Worm (Caenorhabditis elegans) whole organism, mixed stage, embryonic: Measurements from ENCODE around the gene mog-2.

ENCODE experiments used
- M03D4.4 ChIP-seq: sonication (generic microtip); optimal IDR thresholded peaks from 2 replicates; lab custom pipeline; 2017; ENCODE audit warnings: mild to moderate bottlenecking, missing genetic modification characterization, missing compliant biosample characterization
- ceh-39 ChIP-seq: fragments of 150-350 bp; optimal IDR thresholded peaks from 2 replicates; lab custom pipeline; 2014; ENCODE audit warnings: missing biosample characterization, missing genetic modification characterization
- elt-3 ChIP-seq: fragments of 150-350 bp; optimal IDR thresholded peaks from 2 replicates; lab custom pipeline; 2014; ENCODE audit warnings: missing biosample characterization, missing genetic modification characterization
- lin-13 ChIP-seq: fragments of 150-350 bp; optimal IDR thresholded peaks from 2 replicates; lab custom pipeline; 2014; ENCODE audit warnings: missing biosample characterization, missing genetic modification characterization
- lsy-2 ChIP-seq: fragments of 150-350 bp; optimal IDR thresholded peaks from 2 replicates; lab custom pipeline; 2014; ENCODE audit warnings: missing biosample characterization, missing genetic modification characterization
- mep-1 ChIP-seq: fragments of 150-350 bp; optimal IDR thresholded peaks from 2 replicates; lab custom pipeline; 2017; ENCODE audit warnings: missing biosample characterization, missing genetic modification reagents, missing genetic modification characterization, inconsistent platforms
- nhr-12 ChIP-seq: fragments of 150-350 bp; optimal IDR thresholded peaks from 2 replicates; lab custom pipeline; 2014; ENCODE audit warnings: missing biosample characterization, missing genetic modification characterization
- nhr-237 ChIP-seq: fragments of 150-350 bp; optimal IDR thresholded peaks from 2 replicates; lab custom pipeline; 2014; ENCODE audit warnings: missing biosample characterization, missing genetic modification characterization
- nhr-28 ChIP-seq: fragments of 150-350 bp; optimal IDR thresholded peaks from 2 replicates; lab custom pipeline; 2014; ENCODE audit warnings: missing biosample characterization, missing genetic modification characterization
- nhr-76 ChIP-seq: sonication (generic microtip); optimal IDR thresholded peaks from 2 replicates; lab custom pipeline; 2017; ENCODE audit warnings: missing biosample characterization, missing genetic modification characterization
- pha-4 ChIP-seq: fragments of 150-350 bp; optimal IDR thresholded peaks from 2 replicates; lab custom pipeline; 2018; ENCODE audit warnings: missing biosample characterization, missing genetic modification reagents, missing genetic modification characterization
- snpc-4 ChIP-seq: fragments of 150-350 bp; optimal IDR thresholded peaks from 2 replicates; lab custom pipeline; 2014; ENCODE audit warnings: missing biosample characterization, missing genetic modification characterization
- unc-120 ChIP-seq: sonication (generic microtip); optimal IDR thresholded peaks from 2 replicates; lab custom pipeline; 2017; ENCODE audit warnings: missing genetic modification characterization, missing compliant biosample characterization; ENCODE audit not compliant: poor library complexity, severe bottlenecking

DNA sequence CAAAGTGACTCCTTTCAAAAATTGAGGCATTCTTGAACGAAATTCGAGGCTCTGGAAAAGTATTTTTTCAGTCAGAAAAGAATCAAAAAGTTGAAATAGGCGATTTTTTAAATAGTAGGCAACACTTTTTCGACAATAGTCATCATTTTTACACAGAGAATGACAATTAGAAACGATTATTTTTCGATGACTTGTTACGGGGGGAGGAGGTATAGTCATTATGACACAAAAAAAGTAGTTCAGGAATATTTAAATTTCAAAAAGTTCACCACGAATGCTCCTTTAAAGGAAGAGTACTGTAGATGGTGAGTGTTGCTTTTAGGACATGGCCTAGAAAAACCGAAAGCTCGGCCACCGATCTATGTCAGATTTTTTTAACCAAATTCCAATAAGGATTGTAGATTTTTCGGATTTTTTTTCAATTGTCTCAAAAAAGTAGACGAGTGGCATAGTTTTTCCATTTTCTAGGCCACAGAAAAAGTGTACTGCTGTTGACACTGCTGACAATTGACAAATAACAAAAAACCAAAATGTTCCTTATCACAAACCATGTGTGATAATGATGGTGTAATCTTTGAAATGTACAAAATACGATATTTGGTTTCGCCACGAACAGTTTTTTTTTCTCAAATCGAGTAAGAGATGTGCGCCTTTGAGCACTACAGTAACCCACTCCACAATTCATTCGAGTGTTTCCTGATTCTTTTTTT is 17.1 kb upstream of the mog-2 start, which contains the start of gene Y52E8A.3:
- TF ChIP-seq elt-3 (tag; lab: Kevin White, UChicago) (no peak), unc-120 (tag; lab: Kevin White, UChicago) (no peak), M03D4.4 (tag; lab: Kevin White, UChicago) (no peak), lsy-2 (no peak), pha-4 (tag; lab: Kevin White, UChicago) (no peak), nhr-237 (no peak), ceh-39 (no peak), lin-13 (tag; lab: Kevin White, UChicago) (no peak), nhr-76 (tag; lab: Kevin White, UChicago) (no peak), nhr-28 (tag; lab: Kevin White, UChicago) (no peak), mep-1 (tag; lab: Kevin White, UChicago) (no peak), nhr-12 (no peak), snpc-4 (tag; lab: Kevin White, UChicago) (no peak)
